Worm (Caenorhabditis elegans): ENCODE measurements around the gene thk-1.
A peak's percentile ranks its signal among the peaks of the same experiment; 100 is the strongest.
"Not testable (repeated sequence)": the region's sequence is repeated elsewhere in the genome, so short reads cannot be mapped to it uniquely, and the experiment has no call there.

Gene thk-1

ce11 chrIV:10281482-10281881 is at the start of gene thk-1:
Gene thk-1, minus strand, starts transcription at chrIV:10281582.
- TF ChIP-seq elt-1 (tag; optimal IDR thresholded peaks at IDR 0.05): no peak
- TF ChIP-seq fos-1 (tag; optimal IDR thresholded peaks at IDR 0.05): peak; percentile 47

- TF ChIP-seq peb-1 (tag; optimal IDR thresholded peaks at IDR 0.05) (no peak), egl-27 (tag; optimal IDR thresholded peaks at IDR 0.05) (no peak), lsy-2 (tag; optimal IDR thresholded peaks at IDR 0.05) (no peak), crh-2 (tag; optimal IDR thresholded peaks at IDR 0.05) (peak; percentile 35), fos-1 (tag; optimal IDR thresholded peaks at IDR 0.05) (peak; percentile 68), lin-39 (tag; optimal IDR thresholded peaks at IDR 0.05) (no peak), nhr-21 (tag; optimal IDR thresholded peaks at IDR 0.05) (no peak), nhr-11 (tag; optimal IDR thresholded peaks at IDR 0.05) (no peak), aly-2 (tag; optimal IDR thresholded peaks at IDR 0.05) (no peak), sma-3 (GFP tag; optimal IDR thresholded peaks at IDR 0.05) (peak; percentile 44), nhr-25 (tag; optimal IDR thresholded peaks at IDR 0.05) (peak; percentile 17), nhr-23 (tag; optimal IDR thresholded peaks at IDR 0.05) (no peak), F13H6.1 (tag; optimal IDR thresholded peaks at IDR 0.05) (peak; percentile 25), nhr-77 (tag; optimal IDR thresholded peaks at IDR 0.05) (no peak), C34F6.9 (tag; optimal IDR thresholded peaks at IDR 0.05) (no peak), blmp-1 (tag; optimal IDR thresholded peaks at IDR 0.05; ENCODE audit: insufficient read depth) (peak; percentile 22), sma-9 (GFP tag; optimal IDR thresholded peaks at IDR 0.05) (peak; percentile 28), sma-9 (tag; optimal IDR thresholded peaks at IDR 0.05) (no peak), mdl-1 (tag; optimal IDR thresholded peaks at IDR 0.05) (no peak)
These were observed 49.6 kb upstream of the thk-1 start for ce11 chrIV:10330962-10331361.

- TF ChIP-seq nhr-23, elt-3, ztf-11 (tag; optimal IDR thresholded peaks at IDR 0.05): not testable (repeated sequence)
These were observed 41.3 kb upstream of the thk-1 start, which contains the start of gene R09E10.1 for ce11 chrIV:10322650-10323049. Gene R09E10.1, minus strand, starts transcription at chrIV:10322750.

- no peak for TF ChIP-seq alr-1 (tag; optimal IDR thresholded peaks at IDR 0.05)
- TF ChIP-seq unc-62 (GFP tag; optimal IDR thresholded peaks at IDR 0.05): no peak
- no peak for TF ChIP-seq nhr-12 (tag; optimal IDR thresholded peaks at IDR 0.05)
- no peak for TF ChIP-seq Y55F3AM.14 (GFP tag; optimal IDR thresholded peaks at IDR 0.05)
- TF ChIP-seq sma-9 (GFP tag; optimal IDR thresholded peaks at IDR 0.05): no peak
- TF ChIP-seq sma-9 (tag; optimal IDR thresholded peaks at IDR 0.05): no peak
- TF ChIP-seq blmp-1 (tag; optimal IDR thresholded peaks at IDR 0.05; ENCODE audit: insufficient read depth): no peak
- TF ChIP-seq unc-55 (GFP tag; optimal IDR thresholded peaks at IDR 0.05): no peak
- no peak for TF ChIP-seq crh-2 (tag; optimal IDR thresholded peaks at IDR 0.05)
- TF ChIP-seq nhr-23 (tag; optimal IDR thresholded peaks at IDR 0.05): no peak
- TF ChIP-seq gmeb-1 (tag; optimal IDR thresholded peaks at IDR 0.05): no peak
- no peak for TF ChIP-seq nhr-237 (tag; optimal IDR thresholded peaks at IDR 0.05)
- TF ChIP-seq ZK546.5 (tag; optimal IDR thresholded peaks at IDR 0.05): no peak
These were observed 36.8 kb upstream of the thk-1 start, which contains the start of gene R09E10.2 for ce11 chrIV:10318199-10318598. Gene R09E10.2, minus strand, starts transcription at chrIV:10318299.

- TF ChIP-seq nhr-11 (tag; optimal IDR thresholded peaks at IDR 0.05) (no peak), lin-39 (tag; optimal IDR thresholded peaks at IDR 0.05) (no peak), ztf-1 (GFP tag; conservative IDR thresholded peaks at IDR 0.05) (no peak), mdl-1 (tag; optimal IDR thresholded peaks at IDR 0.05) (no peak), sma-3 (GFP tag; optimal IDR thresholded peaks at IDR 0.05) (no peak), snpc-4 (tag; optimal IDR thresholded peaks at IDR 0.05) (no peak), lsy-2 (tag; optimal IDR thresholded peaks at IDR 0.05) (no peak), nhr-23 (tag; optimal IDR thresholded peaks at IDR 0.05) (no peak), unc-39 (tag; optimal IDR thresholded peaks at IDR 0.05) (no peak), lin-11 (tag; optimal IDR thresholded peaks at IDR 0.05) (no peak), nhr-129 (tag; optimal IDR thresholded peaks at IDR 0.05) (no peak), elt-1 (tag; optimal IDR thresholded peaks at IDR 0.05) (no peak), dmd-4 (tag; optimal IDR thresholded peaks at IDR 0.05) (no peak), zag-1 (tag; optimal IDR thresholded peaks at IDR 0.05) (no peak), nhr-237 (tag; optimal IDR thresholded peaks at IDR 0.05) (no peak), nhr-10 (tag; optimal IDR thresholded peaks at IDR 0.05) (no peak), ceh-16 (tag; optimal IDR thresholded peaks at IDR 0.05) (no peak), nhr-25 (tag; optimal IDR thresholded peaks at IDR 0.05) (no peak), sem-4 (tag; optimal IDR thresholded peaks at IDR 0.05) (no peak)
These were observed 32.2 kb upstream of the thk-1 start, which contains the start of gene acs-18 for ce11 chrIV:10313565-10313964. Gene acs-18, minus strand, starts transcription at chrIV:10313665.
